Fruit fly (Drosophila melanogaster) whole organism, adult: ENCODE results near the gene CG43059.

Experiments
- CG11617 ChIP-seq: fragments of 200-800 bp; sonication (Bioruptor generic); optimal IDR thresholded peaks from 2 replicates; lab custom pipeline; 2017; ENCODE audit warnings: mild to moderate bottlenecking, missing biosample characterization, missing genetic modification reagents, missing genetic modification characterization
- CG12768 ChIP-seq: fragments of 200-800 bp; sonication (Bioruptor generic); optimal IDR thresholded peaks from 2 replicates; lab custom pipeline; 2017; ENCODE audit warnings: missing biosample characterization, missing genetic modification characterization, mild to moderate bottlenecking, moderate library complexity, missing genetic modification reagents
- CG1620 ChIP-seq: fragments of 200-800 bp; sonication (Bioruptor generic); optimal IDR thresholded peaks from 2 replicates; lab custom pipeline; 2016; ENCODE audit warnings: missing biosample characterization, missing genetic modification characterization
- CG33017 ChIP-seq: fragments of 200-800 bp; sonication (Bioruptor generic); optimal IDR thresholded peaks from 2 replicates; lab custom pipeline; 2018; ENCODE audit warnings: missing biosample characterization, mild to moderate bottlenecking, missing genetic modification characterization, moderate library complexity
- CG7045 ChIP-seq: fragments of 200-800 bp; sonication (Bioruptor generic); optimal IDR thresholded peaks from 2 replicates; lab custom pipeline; 2017; ENCODE audit warnings: missing biosample characterization, mild to moderate bottlenecking, missing genetic modification characterization
- Hr96 ChIP-seq: fragments of 200-800 bp; sonication (Bioruptor generic); optimal IDR thresholded peaks from 2 replicates; lab custom pipeline; 2016; ENCODE audit warnings: missing biosample characterization, missing genetic modification characterization
- Mnt ChIP-seq: fragments of 200-800 bp; sonication (Bioruptor generic); optimal IDR thresholded peaks from 2 replicates; lab custom pipeline; 2016; ENCODE audit warnings: missing biosample characterization, mild to moderate bottlenecking, missing genetic modification characterization
- bab1 ChIP-seq: fragments of 200-800 bp; sonication (Bioruptor generic); optimal IDR thresholded peaks from 3 replicates; lab custom pipeline; 2019; ENCODE audit warnings: missing biosample characterization, mild to moderate bottlenecking, missing genetic modification characterization, moderate library complexity
- kay ChIP-seq: fragments of 200-800 bp; sonication (Bioruptor generic); peaks from one replicate; lab custom pipeline; 2016; ENCODE audit warnings: missing biosample characterization, missing genetic modification characterization, borderline replicate concordance
- pad ChIP-seq: fragments of 200-800 bp; sonication (Bioruptor generic); optimal IDR thresholded peaks from 3 replicates; lab custom pipeline; 2017; ENCODE audit warnings: missing biosample characterization, missing genetic modification characterization, mild to moderate bottlenecking, moderate library complexity, missing genetic modification reagents
- tj ChIP-seq: fragments of 200-800 bp; sonication (Bioruptor generic); optimal IDR thresholded peaks from 3 replicates; lab custom pipeline; 2017; ENCODE audit warnings: missing biosample characterization, mild to moderate bottlenecking, missing genetic modification characterization, moderate library complexity
- toe ChIP-seq: fragments of 200-800 bp; sonication (Bioruptor generic); optimal IDR thresholded peaks from 2 replicates; lab custom pipeline; 2016; ENCODE audit warnings: missing biosample characterization, missing genetic modification characterization

DNA sequence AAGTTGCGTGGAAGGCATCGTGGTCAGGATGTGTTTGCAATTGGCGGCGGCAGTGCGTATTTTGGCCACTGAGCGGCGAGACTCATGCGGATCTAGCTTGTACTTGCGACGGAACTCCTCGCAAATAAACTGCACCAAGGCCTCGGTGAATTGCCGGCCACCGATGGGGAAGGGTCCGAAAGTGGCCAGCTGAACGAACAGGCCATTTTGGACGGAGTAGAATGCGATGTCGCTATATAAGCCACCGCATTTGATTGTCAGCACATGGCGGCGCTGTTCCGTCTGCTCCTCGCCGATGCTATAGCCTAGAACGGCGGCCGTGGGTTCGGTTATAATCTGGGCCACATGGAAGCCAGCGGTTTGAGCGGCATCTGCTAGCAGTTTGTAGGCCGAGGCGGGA, 26.4 kb upstream of the CG43059 start:
- TF ChIP-seq CG33017 (tag; lab: Kevin White, UChicago), result no peak
- TF ChIP-seq kay (GFP tag; lab: Kevin White, UChicago), result no peak
- TF ChIP-seq bab1 (GFP tag; lab: Kevin White, UChicago), result no peak
- no peak for TF ChIP-seq CG12768 (GFP tag; lab: Kevin White, UChicago)
- no peak for TF ChIP-seq CG7045 (GFP tag; lab: Kevin White, UChicago)
- no peak for TF ChIP-seq toe (GFP tag; lab: Kevin White, UChicago)
- no peak for TF ChIP-seq tj (GFP tag; lab: Kevin White, UChicago)
- no peak for TF ChIP-seq pad (GFP tag; lab: Kevin White, UChicago)
- TF ChIP-seq Hr96 (GFP tag; lab: Kevin White, UChicago), result no peak
- TF ChIP-seq Mnt, result no peak
- TF ChIP-seq CG1620 (GFP tag; lab: Kevin White, UChicago), result no peak
- TF ChIP-seq CG11617 (GFP tag; lab: Kevin White, UChicago), result no peak
